Fruit fly (Drosophila melanogaster) whole organism, embryonic: Measurements from ENCODE around the gene Atx-1.

Experiments used
- CG16863 ChIP-seq: fragments of 200-800 bp; sonication (Bioruptor generic); optimal IDR thresholded peaks from 3 replicates; lab custom pipeline; 2016; ENCODE audit warnings: missing biosample characterization, missing genetic modification characterization
- CG7987 ChIP-seq: fragments of 200-800 bp; sonication (Bioruptor generic); optimal IDR thresholded peaks from 2 replicates; lab custom pipeline; 2018; ENCODE audit warnings: missing biosample characterization, mild to moderate bottlenecking, missing genetic modification characterization, moderate library complexity
- MTF-1 ChIP-seq: fragments of 200-800 bp; sonication (Bioruptor generic); optimal IDR thresholded peaks from 2 replicates; lab custom pipeline; 2018; ENCODE audit warnings: missing biosample characterization, mild to moderate bottlenecking, missing genetic modification characterization, borderline replicate concordance
- YL-1 ChIP-seq: fragments of 200-800 bp; sonication (Bioruptor generic); optimal IDR thresholded peaks from 3 replicates; lab custom pipeline; 2017; ENCODE audit warnings: missing biosample characterization, mild to moderate bottlenecking, missing genetic modification characterization
- ato ChIP-seq: fragments of 200-800 bp; sonication (Bioruptor generic); IDR thresholded peaks from 2 replicates; pipeline ENCODE4 v1.3.6; 2022; ENCODE audit warnings: missing biosample characterization, missing genetic modification characterization; ENCODE audit not compliant: partially characterized antibody
- esg ChIP-seq: fragments of 200-800 bp; sonication (Bioruptor generic); conservative IDR thresholded peaks from 2 replicates; pipeline ENCODE4 v1.3.6; 2022; ENCODE audit warnings: missing biosample characterization, missing genetic modification characterization

DNA sequence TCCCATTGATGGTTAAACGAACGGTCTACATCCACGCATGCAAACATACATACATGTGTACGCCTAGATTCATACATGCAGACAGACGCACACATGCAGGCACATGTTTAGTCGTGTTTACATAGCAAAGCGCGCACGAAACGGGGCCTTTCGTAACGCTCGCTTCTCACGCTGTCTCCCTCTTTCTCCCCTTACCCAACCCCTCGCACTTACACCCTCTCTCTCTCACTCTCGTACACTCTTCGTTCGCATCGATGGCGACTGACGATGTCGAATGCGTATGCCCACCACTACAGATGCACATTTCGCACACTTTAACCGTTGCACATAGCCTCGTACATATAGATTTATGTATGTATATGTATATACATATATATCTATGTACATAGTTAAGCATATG lies 43.0 kb downstream of the Atx-1 start:
- no peak for TF ChIP-seq CG16863
- no peak for TF ChIP-seq YL-1 (GFP tag; lab: Kevin White, UChicago)
- TF ChIP-seq esg (GFP tag; lab: Robert Waterston, UW), result no peak
- no peak for TF ChIP-seq ato
- no peak for TF ChIP-seq CG7987 (GFP tag; lab: Kevin White, UChicago)
- TF ChIP-seq MTF-1, result no peak
